Worm (Caenorhabditis elegans) whole organism, late embryonic: ENCODE measurements around the gene mob-4.

Source experiments
- C08G9.2 ChIP-seq: sonication (generic microtip); optimal IDR thresholded peaks from 2 replicates; lab custom pipeline; 2016; ENCODE audit warnings: mild to moderate bottlenecking, missing genetic modification characterization, moderate library complexity, missing compliant biosample characterization
- C38D4.7 ChIP-seq: fragments of 200-800 bp; sonication (Bioruptor generic); optimal IDR thresholded peaks from 2 replicates; lab custom pipeline; 2018; ENCODE audit warnings: mild to moderate bottlenecking, missing genetic modification characterization, moderate library complexity, missing compliant biosample characterization
- F13H6.1 ChIP-seq: sonication (generic microtip); optimal IDR thresholded peaks from 2 replicates; lab custom pipeline; 2016; ENCODE audit warnings: missing genetic modification characterization, missing compliant biosample characterization
- K02D7.2 ChIP-seq: sonication (generic microtip); optimal IDR thresholded peaks from 2 replicates; lab custom pipeline; 2017; ENCODE audit warnings: mild to moderate bottlenecking, missing genetic modification characterization, missing compliant biosample characterization
- T23F11.4 ChIP-seq: fragments of 200-800 bp; sonication (Bioruptor generic); optimal IDR thresholded peaks from 2 replicates; lab custom pipeline; 2018; ENCODE audit warnings: mild to moderate bottlenecking, missing genetic modification characterization, missing compliant biosample characterization
- ceh-2 ChIP-seq: sonication (generic microtip); optimal IDR thresholded peaks from 2 replicates; lab custom pipeline; 2016; ENCODE audit warnings: missing genotype, missing genetic modification characterization, missing compliant biosample characterization
- ceh-22 ChIP-seq: sonication (generic microtip); optimal IDR thresholded peaks from 2 replicates; lab custom pipeline; 2017; ENCODE audit warnings: missing biosample characterization, missing genetic modification characterization
- ceh-30 ChIP-seq: fragments of 150-350 bp; optimal IDR thresholded peaks from 2 replicates; lab custom pipeline; 2014; ENCODE audit warnings: missing biosample characterization, missing genetic modification characterization
- ceh-31 ChIP-seq: sonication (generic microtip); optimal IDR thresholded peaks from 2 replicates; lab custom pipeline; 2016; ENCODE audit warnings: missing genetic modification characterization, missing compliant biosample characterization
- ceh-34 ChIP-seq: sonication (generic microtip); optimal IDR thresholded peaks from 2 replicates; lab custom pipeline; 2016; ENCODE audit warnings: mild to moderate bottlenecking, missing genetic modification characterization, missing compliant biosample characterization
- ceh-6 ChIP-seq: fragments of 200-800 bp; sonication (Bioruptor generic); optimal IDR thresholded peaks from 2 replicates; lab custom pipeline; 2018; ENCODE audit warnings: mild to moderate bottlenecking, missing genetic modification characterization, missing compliant biosample characterization
- dve-1 ChIP-seq: sonication (generic microtip); optimal IDR thresholded peaks from 2 replicates; lab custom pipeline; 2017; ENCODE audit warnings: antibody characterized with exemption, mild to moderate bottlenecking, missing genetic modification characterization, missing compliant biosample characterization
- fax-1 ChIP-seq: sonication (generic microtip); optimal IDR thresholded peaks from 2 replicates; lab custom pipeline; 2016; ENCODE audit warnings: missing genotype, missing genetic modification characterization, missing compliant biosample characterization
- hlh-13 ChIP-seq: fragments of 200-800 bp; sonication (Bioruptor generic); optimal IDR thresholded peaks from 2 replicates; lab custom pipeline; 2018; ENCODE audit warnings: mild to moderate bottlenecking, missing genetic modification characterization, missing compliant biosample characterization
- hlh-15 ChIP-seq: sonication (generic microtip); optimal IDR thresholded peaks from 2 replicates; lab custom pipeline; 2016; ENCODE audit warnings: missing genetic modification characterization, missing compliant biosample characterization
- hlh-30 ChIP-seq: sonication (generic microtip); optimal IDR thresholded peaks from 2 replicates; lab custom pipeline; 2017; ENCODE audit warnings: antibody characterized with exemption, missing genetic modification characterization, missing compliant biosample characterization; ENCODE audit not compliant: insufficient read depth
- lin-11 ChIP-seq: fragments of 200-800 bp; sonication (Bioruptor generic); optimal IDR thresholded peaks from 2 replicates; lab custom pipeline; 2018; ENCODE audit warnings: mild to moderate bottlenecking, missing genetic modification characterization, missing compliant biosample characterization
- nfya-1 ChIP-seq: sonication (generic microtip); optimal IDR thresholded peaks from 2 replicates; lab custom pipeline; 2017; ENCODE audit warnings: missing genetic modification characterization, mild to moderate bottlenecking, missing compliant biosample characterization, antibody characterized with exemption, moderate library complexity
- nhr-232 ChIP-seq: sonication (generic microtip); optimal IDR thresholded peaks from 2 replicates; lab custom pipeline; 2016; ENCODE audit warnings: missing genetic modification characterization, missing compliant biosample characterization
- odd-2 ChIP-seq: sonication (generic microtip); optimal IDR thresholded peaks from 2 replicates; lab custom pipeline; 2017; ENCODE audit warnings: antibody characterized with exemption, mild to moderate bottlenecking, missing genetic modification characterization, missing compliant biosample characterization
- pha-2 ChIP-seq: sonication (generic microtip); optimal IDR thresholded peaks from 2 replicates; lab custom pipeline; 2017; ENCODE audit warnings: mild to moderate bottlenecking, missing genetic modification characterization, missing compliant biosample characterization
- pqm-1 ChIP-seq: sonication (generic microtip); optimal IDR thresholded peaks from 2 replicates; lab custom pipeline; 2016; ENCODE audit warnings: missing genetic modification characterization, missing compliant biosample characterization
- pros-1 ChIP-seq: fragments of 150-350 bp; optimal IDR thresholded peaks from 2 replicates; lab custom pipeline; 2014; ENCODE audit warnings: missing biosample characterization, missing genetic modification reagents, missing genetic modification characterization
- rnt-1 ChIP-seq: sonication (generic microtip); optimal IDR thresholded peaks from 2 replicates; lab custom pipeline; 2016; ENCODE audit warnings: missing genetic modification characterization, missing compliant biosample characterization
- sox-2 ChIP-seq: fragments of 200-800 bp; sonication (Bioruptor generic); IDR thresholded peaks from 2 replicates; pipeline ENCODE4 v1.3.6; 2022; ENCODE audit warnings: missing genetic modification reagents, missing genetic modification characterization, missing compliant biosample characterization
- syd-9 ChIP-seq: sonication (generic microtip); optimal IDR thresholded peaks from 2 replicates; lab custom pipeline; 2016; ENCODE audit warnings: mild to moderate bottlenecking, missing genetic modification characterization, moderate library complexity, missing compliant biosample characterization
- tbx-2 ChIP-seq: sonication (generic microtip); optimal IDR thresholded peaks from 2 replicates; lab custom pipeline; 2016; ENCODE audit warnings: missing genetic modification characterization, missing compliant biosample characterization
- unc-3 ChIP-seq, 2 experiments: fragments of 200-800 bp in 1 of 2; sonication (Bioruptor generic) in 1 of 2; sonication (generic microtip) in 1 of 2; conservative IDR thresholded peaks in 1 of 2; optimal IDR thresholded peaks in 1 of 2; 2 replicates each; pipeline versions ENCODE4 v1.3.6 to Lab custom; 2016 to 2022; ENCODE audit warnings: missing compliant biosample characterization in 2 of 2, missing genetic modification characterization in 2 of 2, missing genetic modification reagents in 1 of 2
- unc-42 ChIP-seq: sonication (generic microtip); optimal IDR thresholded peaks from 2 replicates; lab custom pipeline; 2016; ENCODE audit warnings: missing genotype, missing genetic modification characterization, missing compliant biosample characterization
- unc-86 ChIP-seq: sonication (generic microtip); optimal IDR thresholded peaks from 2 replicates; lab custom pipeline; 2016; ENCODE audit warnings: missing genetic modification characterization, missing compliant biosample characterization

Gene mob-4

ce11 chrIII:8202754-8203153 is 22.1 kb upstream of the mob-4 start, which contains the start of gene snb-5:
Gene snb-5, plus strand, starts transcription at chrIII:8203054.
- TF ChIP-seq hlh-30 (no peak), ceh-34 (tag; lab: Kevin White, UChicago) (no peak), lin-11 (tag; lab: Kevin White, UChicago) (no peak), C38D4.7 (GFP tag; lab: Kevin White, UChicago) (no peak), syd-9 (tag; lab: Kevin White, UChicago) (no peak), dve-1 (tag; lab: Kevin White, UChicago) (no peak), unc-42 (tag; lab: Kevin White, UChicago) (no peak)
- TF ChIP-seq, all 69 proteins: peak for 0

ce11 chrIII:8209775-8210174 is 15.1 kb upstream of the mob-4 start, which contains the start of gene C30A5.10:
Gene C30A5.10, minus strand, starts transcription at chrIII:8209875.
- no peak for TF ChIP-seq pha-2 (tag; lab: Kevin White, UChicago)
- no peak for TF ChIP-seq tbx-2
- TF ChIP-seq pros-1 (tag; lab: Kevin White, UChicago): no peak
- TF ChIP-seq F13H6.1: no peak

DNA sequence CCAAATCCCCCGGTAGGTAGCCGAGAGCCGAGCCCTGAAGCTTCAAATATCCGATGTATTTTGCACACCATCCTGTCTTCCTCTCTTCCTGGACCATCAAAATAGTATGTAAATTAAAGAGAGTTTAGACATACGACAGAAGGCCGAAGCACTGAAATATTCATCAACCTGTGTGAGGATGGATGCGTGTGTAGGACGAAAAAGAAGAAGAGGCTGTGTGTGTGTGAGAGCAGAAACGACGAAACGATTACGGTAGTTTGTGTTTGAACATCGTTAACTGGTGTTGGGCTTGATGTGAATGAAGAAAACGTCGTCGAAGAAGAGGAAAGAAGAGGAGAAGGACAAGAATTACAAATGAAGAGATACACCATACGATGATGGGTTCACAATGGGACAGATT is 13.3 kb upstream of the mob-4 start:
- TF ChIP-seq ceh-31 (tag; lab: Kevin White, UChicago) (peak; percentile 42), unc-42 (tag; lab: Kevin White, UChicago) (no peak)

DNA sequence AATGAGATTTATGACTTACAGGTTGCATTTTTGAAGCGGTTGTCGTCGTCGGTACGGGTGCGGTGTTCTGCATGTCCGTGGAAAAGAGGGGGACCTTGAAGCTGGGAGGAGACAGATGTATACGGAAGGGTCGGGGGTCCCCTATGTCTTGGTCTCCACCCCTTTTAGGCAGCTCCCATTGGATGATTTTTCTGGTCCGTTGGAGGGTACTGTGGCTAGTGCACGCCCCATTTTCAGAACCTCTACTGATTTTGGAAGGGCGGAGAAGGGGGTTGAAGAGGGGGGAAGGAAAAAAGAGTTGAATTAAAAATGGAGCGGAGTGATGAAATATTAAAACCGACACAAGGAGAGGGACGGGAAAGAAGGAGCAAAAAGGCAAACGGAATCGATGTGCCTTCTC is 8.7 kb upstream of the mob-4 start, which contains the start of gene unc-86:
unc-86 (minus strand) TSS at position 113 of the 400 bp plus-strand sequence.
- TF ChIP-seq unc-86: peak; percentile 25
- TF ChIP-seq ceh-31 (tag; lab: Kevin White, UChicago): peak; percentile 53
- peak; percentile 64 for TF ChIP-seq nfya-1 (tag; lab: Kevin White, UChicago)
- no peak for TF ChIP-seq C08G9.2 (tag; lab: Kevin White, UChicago)
- TF ChIP-seq, all 69 proteins: peak for 3

DNA sequence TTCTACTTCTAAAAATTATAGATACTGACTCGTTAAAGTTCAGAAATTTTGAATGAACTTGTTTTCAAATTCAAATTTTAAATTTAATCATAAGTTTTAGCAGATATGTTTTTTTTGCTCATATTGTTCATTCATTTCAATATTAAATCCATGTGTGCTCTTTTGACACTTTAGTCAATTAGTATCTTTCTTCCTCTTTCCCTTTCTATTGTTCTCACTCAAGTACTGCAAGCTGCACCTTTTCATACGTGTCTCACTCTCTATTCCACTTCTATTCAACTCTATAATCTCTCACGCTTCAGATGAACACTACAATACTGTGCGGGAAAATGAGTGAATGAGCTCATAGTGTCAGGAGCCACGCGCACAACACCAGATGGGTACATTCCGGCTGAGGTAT is 7.0 kb upstream of the mob-4 start, which contains the start of gene C30A5.16:
C30A5.16 (plus strand) TSS at position 301 of the 400 bp plus-strand sequence.
- TF ChIP-seq ceh-31 (tag; lab: Kevin White, UChicago) (peak; percentile 75), rnt-1 (tag; lab: Kevin White, UChicago) (no peak), nhr-232 (tag; lab: Kevin White, UChicago) (no peak), ceh-22 (tag; lab: Kevin White, UChicago) (no peak), T23F11.4 (GFP tag; lab: Kevin White, UChicago) (no peak), sox-2 (peak; percentile 24), dve-1 (tag; lab: Kevin White, UChicago) (no peak), hlh-15 (tag; lab: Kevin White, UChicago) (no peak), pha-2 (tag; lab: Kevin White, UChicago) (no peak), odd-2 (tag; lab: Kevin White, UChicago) (no peak)

DNA sequence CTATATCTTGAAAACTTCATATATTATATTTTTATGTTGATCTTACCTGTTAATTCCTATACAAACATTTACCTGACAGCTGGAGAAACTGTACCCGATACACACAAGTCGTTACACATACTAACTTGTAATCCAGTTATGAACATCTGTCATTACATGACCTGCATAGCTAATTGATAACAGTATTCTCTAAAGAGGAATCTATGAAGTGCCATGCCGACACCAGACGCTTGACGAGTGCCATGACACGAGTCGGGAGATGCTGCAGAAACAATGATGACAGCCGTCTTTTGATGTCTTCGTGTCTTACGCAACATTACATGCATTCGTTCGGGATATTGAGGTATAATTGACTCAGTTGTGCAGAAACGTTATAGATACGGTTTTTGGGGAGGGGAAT is 4.8 kb upstream of the mob-4 start:
- TF ChIP-seq unc-86 (peak; percentile 38), unc-3 (GFP tag; conservative IDR thresholded peaks at IDR 0.05; lab: Robert Waterston, UW) (no peak), unc-3 (tag; optimal IDR thresholded peaks at IDR 0.05; lab: Kevin White, UChicago) (no peak)

DNA sequence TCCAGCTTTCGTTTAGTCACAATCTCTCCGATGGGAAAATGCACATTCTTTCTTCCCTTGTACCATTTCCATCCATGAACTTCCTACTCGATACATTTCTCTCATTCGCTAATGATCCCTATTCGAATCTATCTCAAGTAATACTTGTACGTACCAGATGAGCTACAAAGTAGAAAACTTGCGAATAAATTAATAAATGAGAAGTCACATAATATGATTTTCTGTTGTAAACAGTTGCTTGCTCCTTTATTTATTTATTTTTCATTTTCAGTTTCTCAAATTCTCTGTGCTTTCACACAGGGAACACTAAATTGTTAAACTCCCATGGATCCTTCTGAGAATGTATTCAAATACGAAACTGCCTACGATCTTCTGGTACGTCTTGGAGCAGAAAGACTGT is 1.3 kb downstream of the mob-4 start, which contains the start of gene rfs-1:
rfs-1 (plus strand) TSS at position 301 of the 400 bp plus-strand sequence.
- no peak for TF ChIP-seq ceh-6 (GFP tag; lab: Kevin White, UChicago)
- no peak for TF ChIP-seq unc-42 (tag; lab: Kevin White, UChicago)
- no peak for TF ChIP-seq C08G9.2 (tag; lab: Kevin White, UChicago)
- TF ChIP-seq C38D4.7 (GFP tag; lab: Kevin White, UChicago): no peak
- no peak for TF ChIP-seq ceh-2 (tag; lab: Kevin White, UChicago)
- no peak for TF ChIP-seq hlh-13 (GFP tag; lab: Kevin White, UChicago)
- no peak for TF ChIP-seq K02D7.2
- no peak for TF ChIP-seq fax-1
- TF ChIP-seq pqm-1 (tag; lab: Kevin White, UChicago): no peak
- no peak for TF ChIP-seq ceh-30 (tag; lab: Kevin White, UChicago)
